Fruit fly (Drosophila melanogaster): ENCODE results near the gene CG10097.
A peak's percentile ranks its signal among the peaks of the same experiment; 100 is the strongest.

DNA sequence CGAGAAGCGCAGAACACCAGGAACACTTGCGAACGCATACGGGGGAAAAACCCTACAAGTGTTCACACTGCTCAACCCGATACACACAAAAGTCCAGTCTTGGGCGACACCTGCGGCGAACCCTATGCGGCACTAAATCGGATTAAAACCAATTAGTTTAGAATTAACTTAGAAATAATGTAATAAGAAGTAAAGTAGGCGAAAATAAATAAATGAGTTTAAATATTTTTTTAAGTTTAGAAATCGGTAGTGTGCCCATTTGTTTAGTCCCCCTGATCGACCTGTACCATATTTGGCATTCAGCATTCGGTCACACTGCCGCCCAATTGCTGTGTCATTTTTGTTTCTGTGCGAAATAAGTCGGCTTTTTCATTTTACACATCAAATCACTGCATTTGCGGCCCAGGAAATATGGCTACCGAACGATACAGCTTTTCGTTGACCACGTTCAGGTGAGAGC lies 35.3 kb upstream of the CG10097 start, which contains the start of gene Prosalpha2:
- TF ChIP-seq Gsc (GFP tag; IDR thresholded peaks at IDR 0.05) (no peak), cg (GFP tag; optimal IDR thresholded peaks at IDR 0.05) (no peak), CG3065 (GFP tag; optimal IDR thresholded peaks at IDR 0.05) (no peak), CG8388 (GFP tag; optimal IDR thresholded peaks at IDR 0.05) (no peak), CG12391 (tag; optimal IDR thresholded peaks at IDR 0.05) (peak; percentile 1), scrt (GFP tag; optimal IDR thresholded peaks at IDR 0.05) (no peak), Spps (tag; optimal IDR thresholded peaks at IDR 0.05) (no peak), CG14014 (GFP tag; IDR thresholded peaks at IDR 0.05) (no peak), CG1603 (tag; optimal IDR thresholded peaks at IDR 0.05) (peak; percentile 55), Dll (GFP tag; IDR thresholded peaks at IDR 0.05; ENCODE audit: partially characterized antibody) (0 out of 4 replicates have a peak, but pooled peaks have one; percentile 29), CG12299 (tag; optimal IDR thresholded peaks at IDR 0.05) (no peak)
